Worm (Caenorhabditis elegans) whole organism, L2 larva: ENCODE measurements around the gene sdz-1.
A peak's percentile ranks its signal among the peaks of the same experiment; 100 is the strongest.

Experiments
- ZK546.5 ChIP-seq: sonication (generic microtip); optimal IDR thresholded peaks from 2 replicates; lab custom pipeline; 2017; ENCODE audit warnings: missing biosample characterization, missing genetic modification characterization
- ceh-82 ChIP-seq: fragments of 150-350 bp; optimal IDR thresholded peaks from 2 replicates; lab custom pipeline; 2014; ENCODE audit warnings: missing biosample characterization, missing genetic modification characterization
- egl-27 ChIP-seq: sonication (generic microtip); optimal IDR thresholded peaks from 3 replicates; lab custom pipeline; 2017; ENCODE audit warnings: missing biosample characterization, missing genetic modification reagents, missing genetic modification characterization
- elt-1 ChIP-seq: fragments of 150-350 bp; optimal IDR thresholded peaks from 2 replicates; lab custom pipeline; 2014; ENCODE audit warnings: missing biosample characterization, missing genetic modification characterization
- lin-13 ChIP-seq: fragments of 150-350 bp; optimal IDR thresholded peaks from 2 replicates; lab custom pipeline; 2014; ENCODE audit warnings: missing biosample characterization, missing genetic modification reagents, missing genetic modification characterization
- nhr-11 ChIP-seq: fragments of 150-350 bp; optimal IDR thresholded peaks from 2 replicates; lab custom pipeline; 2014; ENCODE audit warnings: missing biosample characterization, missing genetic modification characterization
- nhr-12 ChIP-seq: fragments of 150-350 bp; optimal IDR thresholded peaks from 2 replicates; lab custom pipeline; 2014; ENCODE audit warnings: missing biosample characterization, missing genetic modification characterization
- nhr-21 ChIP-seq: fragments of 150-350 bp; optimal IDR thresholded peaks from 2 replicates; lab custom pipeline; 2014; ENCODE audit warnings: missing biosample characterization, missing genetic modification characterization
- sma-3 ChIP-seq: sonication (generic microtip); optimal IDR thresholded peaks from 2 replicates; lab custom pipeline; 2016; ENCODE audit warnings: missing genetic modification reagents, missing genetic modification characterization, missing compliant biosample characterization
- unc-62 ChIP-seq: fragments of 150-350 bp; optimal IDR thresholded peaks from 2 replicates; lab custom pipeline; 2014; ENCODE audit warnings: missing biosample characterization, missing genetic modification reagents, missing genetic modification characterization
- zag-1 ChIP-seq: fragments of 150-350 bp; optimal IDR thresholded peaks from 2 replicates; lab custom pipeline; 2014; ENCODE audit warnings: missing biosample characterization, missing genetic modification characterization

- peak; percentile 10 for TF ChIP-seq sma-3 (GFP tag; lab: Kevin White, UChicago)
- TF ChIP-seq unc-62 (GFP tag; lab: Kevin White, UChicago): no peak
- no peak for TF ChIP-seq nhr-21 (tag; lab: Kevin White, UChicago)
- TF ChIP-seq zag-1 (tag; lab: Kevin White, UChicago): no peak
- TF ChIP-seq ceh-82 (tag; lab: Kevin White, UChicago): no peak
- TF ChIP-seq ZK546.5 (tag; lab: Kevin White, UChicago): no peak
- TF ChIP-seq elt-1 (tag; lab: Kevin White, UChicago): no peak
- no peak for TF ChIP-seq nhr-11 (tag; lab: Kevin White, UChicago)
- TF ChIP-seq lin-13 (GFP tag; lab: Kevin White, UChicago): peak; percentile 43
- no peak for TF ChIP-seq egl-27
- no peak for TF ChIP-seq nhr-12
Measured at ce11 chrIII:8650235-8650817, 49.8 kb downstream of the sdz-1 start, which contains the start of gene flp-23.
